Fruit fly (Drosophila melanogaster): ENCODE data around the gene unc80.
A peak's percentile ranks its signal among the peaks of the same experiment; 100 is the strongest.

unc80 gene

DNA sequence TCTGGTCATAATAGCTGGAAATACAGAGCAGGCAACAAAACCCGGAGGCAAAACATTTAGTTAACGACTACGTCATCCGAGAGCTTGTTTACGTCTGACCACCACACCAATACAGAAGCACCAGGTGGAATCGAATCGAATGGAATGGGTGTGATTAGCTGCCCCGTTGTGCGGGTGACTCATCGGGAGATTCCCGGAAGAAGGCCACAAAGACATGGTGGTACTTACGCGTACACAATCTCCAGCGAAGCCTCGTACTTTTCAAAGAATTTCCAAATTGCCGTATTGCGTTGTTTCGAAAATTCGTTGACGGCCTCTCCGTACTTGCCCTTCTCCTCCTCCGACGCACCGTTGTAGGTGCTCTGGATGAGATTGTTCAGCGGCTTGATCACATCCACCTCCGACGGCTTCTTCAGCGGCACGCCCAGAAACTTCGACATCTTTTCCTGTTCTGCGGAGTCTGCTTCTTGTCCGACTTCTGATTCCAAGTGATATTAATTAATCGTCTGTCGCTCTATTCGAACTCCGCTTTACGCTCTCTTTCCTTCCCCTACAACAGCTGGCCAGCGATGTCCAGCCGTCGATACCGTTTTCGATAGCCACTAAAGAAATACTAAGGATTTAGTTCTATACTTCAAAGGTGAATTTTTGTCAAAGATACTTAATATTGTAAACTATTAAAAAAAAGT, 37.4 kb downstream of the unc80 start, which contains the start of gene ALiX:
Gene ALiX, minus strand, starts transcription at position 571 of the 689 bp plus-strand sequence.
- TF ChIP-seq CG11456 (GFP tag; IDR thresholded peaks at IDR 0.05) (no peak), ewg (GFP tag; optimal IDR thresholded peaks at IDR 0.05) (no peak), CG12219 (GFP tag; optimal IDR thresholded peaks at IDR 0.05) (no peak), CG2129 (GFP tag; IDR thresholded peaks at IDR 0.05; ENCODE audit: partially characterized antibody) (no peak), row (GFP tag; IDR thresholded peaks at IDR 0.05) (no peak), HHEX (GFP tag; optimal IDR thresholded peaks at IDR 0.05) (no peak), CG9437 (GFP tag; optimal IDR thresholded peaks at IDR 0.05) (no peak), CG1602 (GFP tag; optimal IDR thresholded peaks at IDR 0.05) (no peak), CG13624 (GFP tag; optimal IDR thresholded peaks at IDR 0.05) (no peak), ap (GFP tag; IDR thresholded peaks at IDR 0.05) (no peak), Dbx (GFP tag; IDR thresholded peaks at IDR 0.05) (no peak), kay (GFP tag; optimal IDR thresholded peaks at IDR 0.05) (peak; percentile 67), zf30C (GFP tag; optimal IDR thresholded peaks at IDR 0.05) (no peak), maf-S (GFP tag; optimal IDR thresholded peaks at IDR 0.05) (no peak), pfk (GFP tag; optimal IDR thresholded peaks at IDR 0.05) (no peak), sim (GFP tag; IDR thresholded peaks at IDR 0.05) (no peak), inv (GFP tag; IDR thresholded peaks at IDR 0.05; ENCODE audit: partially characterized antibody) (no peak), Aef1 (GFP tag; IDR thresholded peaks at IDR 0.05) (no peak), CG14667 (GFP tag; IDR thresholded peaks at IDR 0.05) (no peak), Pdp1 (GFP tag; optimal IDR thresholded peaks at IDR 0.05) (no peak), CG4854 (GFP tag; optimal IDR thresholded peaks at IDR 0.05) (no peak), sd (tag; optimal IDR thresholded peaks at IDR 0.05) (no peak), MESR4 (GFP tag; optimal IDR thresholded peaks at IDR 0.05) (peak; percentile 23), az2 (GFP tag; optimal IDR thresholded peaks at IDR 0.05) (no peak), ranshi (GFP tag; IDR thresholded peaks at IDR 0.05) (no peak), YL-1 (GFP tag; optimal IDR thresholded peaks at IDR 0.05) (no peak), CG11695 (GFP tag; IDR thresholded peaks at IDR 0.05) (no peak), CG8359 (GFP tag; optimal IDR thresholded peaks at IDR 0.05; ENCODE audit: borderline replicate concordance) (no peak), CG7556 (GFP tag; optimal IDR thresholded peaks at IDR 0.05) (no peak), fd3F (GFP tag; optimal IDR thresholded peaks at IDR 0.05) (no peak), CG14014 (GFP tag; IDR thresholded peaks at IDR 0.05) (no peak), CG14860 (GFP tag; IDR thresholded peaks at IDR 0.05; ENCODE audit: partially characterized antibody) (no peak), twi (tag; optimal IDR thresholded peaks at IDR 0.05) (no peak), CG10565 (GFP tag; optimal IDR thresholded peaks at IDR 0.05) (no peak), lilli (GFP tag; optimal IDR thresholded peaks at IDR 0.05) (peak; percentile 2), bowl (GFP tag; IDR thresholded peaks at IDR 0.05) (no peak), tap (tag; optimal IDR thresholded peaks at IDR 0.05) (no peak), ci (GFP tag; IDR thresholded peaks at IDR 0.05) (0 out of 3 replicates have a peak, but pooled peaks have one; percentile 51), CG13775 (GFP tag; optimal IDR thresholded peaks at IDR 0.05) (no peak), ab (GFP tag; optimal IDR thresholded peaks at IDR 0.05) (no peak), Ravus (GFP tag; IDR thresholded peaks at IDR 0.05) (no peak), CG12942 (GFP tag; optimal IDR thresholded peaks at IDR 0.05) (no peak), Neu2 (GFP tag; optimal IDR thresholded peaks at IDR 0.05; ENCODE audit: borderline replicate concordance) (no peak), CG31224 (GFP tag; IDR thresholded peaks at IDR 0.05) (no peak), amos (GFP tag; IDR thresholded peaks at IDR 0.05; ENCODE audit: partially characterized antibody) (no peak), crol (GFP tag; IDR thresholded peaks at IDR 0.05) (peak; percentile 78), tll (GFP tag; optimal IDR thresholded peaks at IDR 0.05) (no peak), MBD-R2 (GFP tag; IDR thresholded peaks at IDR 0.05) (no peak), eyg (GFP tag; optimal IDR thresholded peaks at IDR 0.05) (no peak), Ada2b (GFP tag; IDR thresholded peaks at IDR 0.05) (no peak)

Data from whole organism, embryonic.